Fruit fly (Drosophila melanogaster): ENCODE data around the gene Pen.

Pen gene

DNA sequence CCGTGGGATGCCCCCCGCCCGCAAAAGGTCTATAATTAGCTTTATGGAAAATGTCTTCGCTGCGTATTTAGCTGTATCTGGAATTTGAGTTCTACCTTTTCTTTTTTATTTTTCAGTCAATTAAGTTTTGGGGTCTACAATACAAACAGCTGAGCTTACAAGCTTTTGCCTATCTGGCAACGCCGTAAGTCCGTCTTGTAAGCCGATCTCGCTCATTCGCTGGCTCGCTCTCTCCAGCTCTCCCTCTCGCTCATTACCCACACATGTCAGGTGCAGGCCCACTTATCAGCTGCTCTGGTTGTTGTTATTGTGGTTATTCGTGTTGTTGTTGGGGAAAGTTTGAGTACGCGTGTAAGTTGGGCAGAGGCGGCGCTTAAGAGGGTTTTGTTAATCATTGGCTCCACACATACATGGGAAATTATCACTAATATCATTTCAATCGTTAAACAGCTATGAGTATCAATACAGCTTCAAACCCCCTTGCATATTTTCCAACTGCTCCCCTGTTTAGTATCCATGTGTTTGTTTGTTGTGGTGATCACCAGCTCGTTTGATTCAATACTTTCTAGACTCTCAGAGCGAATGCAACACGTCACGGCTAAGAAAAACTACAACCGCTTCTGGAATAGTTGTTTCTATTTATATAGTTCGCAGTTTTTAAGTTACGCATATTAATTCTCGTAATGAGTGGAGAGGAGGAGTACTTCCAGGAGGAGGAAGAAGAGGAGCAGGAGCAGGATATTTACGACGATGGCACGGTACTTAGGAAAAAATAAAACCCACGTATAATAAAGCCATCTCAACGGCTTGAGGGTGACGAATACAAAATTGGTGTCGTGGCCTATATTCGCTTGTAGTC is 46.7 kb upstream of the Pen start (continued):
- TF ChIP-seq ranshi (GFP tag; IDR thresholded peaks at IDR 0.05) (peak; percentile 98), CG14441 (GFP tag; IDR thresholded peaks at IDR 0.05) (peak; percentile 98), CG1647 (GFP tag; optimal IDR thresholded peaks at IDR 0.05) (peak; percentile 97), stc (GFP tag; IDR thresholded peaks at IDR 0.05) (peak; percentile 96), CG11398 (GFP tag; optimal IDR thresholded peaks at IDR 0.05) (peak; percentile 97), CG13894 (tag; optimal IDR thresholded peaks at IDR 0.05) (no peak), ci (GFP tag; IDR thresholded peaks at IDR 0.05) (peak; percentile 99), zf30C (GFP tag; optimal IDR thresholded peaks at IDR 0.05) (no peak), CG11247 (GFP tag; IDR thresholded peaks at IDR 0.05) (peak; percentile 96), CrebB (tag; optimal IDR thresholded peaks at IDR 0.05) (peak; percentile 97), CG3847 (GFP tag; IDR thresholded peaks at IDR 0.05) (peak; percentile 98), CG2678 (tag; optimal IDR thresholded peaks at IDR 0.05) (peak; percentile 97), bbx (GFP tag; IDR thresholded peaks at IDR 0.05; ENCODE audit: partially characterized antibody) (peak; percentile 9; the same call in 1 of the 2 replicates), CG9609 (GFP tag; optimal IDR thresholded peaks at IDR 0.05) (peak; percentile 98), slbo (GFP tag; IDR thresholded peaks at IDR 0.05) (peak; percentile 99), CG2116 (GFP tag; optimal IDR thresholded peaks at IDR 0.05) (peak; percentile 62), CG1832 (GFP tag; optimal IDR thresholded peaks at IDR 0.05) (peak; percentile 83), CG33557 (GFP tag; optimal IDR thresholded peaks at IDR 0.05) (peak; percentile 94), row (GFP tag; IDR thresholded peaks at IDR 0.05) (peak; percentile 98), Bgb (GFP tag; IDR thresholded peaks at IDR 0.05; ENCODE audit: partially characterized antibody) (no peak; the same call in 1 of the 2 replicates), gsb (GFP tag; IDR thresholded peaks at IDR 0.05) (peak; percentile 96), exex (tag; optimal IDR thresholded peaks at IDR 0.05) (no peak), pfk (GFP tag; optimal IDR thresholded peaks at IDR 0.05) (peak; percentile 35), CG31365 (tag; optimal IDR thresholded peaks at IDR 0.05) (peak; percentile 90), dysf (GFP tag; IDR thresholded peaks at IDR 0.05) (peak; percentile 98), ap (GFP tag; IDR thresholded peaks at IDR 0.05) (peak; percentile 95), Ets65A (GFP tag) (peak; percentile 100), ewg (GFP tag; optimal IDR thresholded peaks at IDR 0.05) (peak; percentile 91), CHES-1-like (GFP tag; optimal IDR thresholded peaks at IDR 0.05) (peak; percentile 98), gfzf (GFP tag; optimal IDR thresholded peaks at IDR 0.05) (peak; percentile 16), CG3995 (GFP tag; optimal IDR thresholded peaks at IDR 0.05) (peak; percentile 84), aop (GFP tag; IDR thresholded peaks at IDR 0.05) (peak; percentile 94), al (GFP tag; IDR thresholded peaks at IDR 0.05) (peak; percentile 98), Hand (GFP tag; optimal IDR thresholded peaks at IDR 0.05) (peak; percentile 92), CG32532 (GFP tag; IDR thresholded peaks at IDR 0.05) (peak; percentile 99), ken (GFP tag; IDR thresholded peaks at IDR 0.05) (peak; percentile 98), CG4282 (GFP tag; optimal IDR thresholded peaks at IDR 0.05) (peak; percentile 94), mam (GFP tag; optimal IDR thresholded peaks at IDR 0.05) (peak; percentile 99), chn (GFP tag; optimal IDR thresholded peaks at IDR 0.05) (peak; percentile 98), tup (GFP tag; optimal IDR thresholded peaks at IDR 0.05) (peak; percentile 93), ems (GFP tag; optimal IDR thresholded peaks at IDR 0.05) (peak; percentile 96), CG14965 (GFP tag; optimal IDR thresholded peaks at IDR 0.05; ENCODE audit: borderline replicate concordance) (peak; percentile 86), CG1603 (tag; optimal IDR thresholded peaks at IDR 0.05) (peak; percentile 98), H15 (GFP tag; IDR thresholded peaks at IDR 0.05) (peak; percentile 97), CG12155 (GFP tag; optimal IDR thresholded peaks at IDR 0.05) (peak; percentile 97), fd64A (GFP tag; optimal IDR thresholded peaks at IDR 0.05) (peak; percentile 94), Ets97D (GFP tag; optimal IDR thresholded peaks at IDR 0.05) (peak; percentile 91), CG15269 (tag; optimal IDR thresholded peaks at IDR 0.05) (peak; percentile 97), CG18619 (GFP tag; optimal IDR thresholded peaks at IDR 0.05) (peak; percentile 96)
